Fruit fly (Drosophila melanogaster) whole organism, larva: Measurements from ENCODE around the gene CG44040.

Experiments used
- noc ChIP-seq: fragments of 200-800 bp; sonication (Bioruptor generic); optimal IDR thresholded peaks from 3 replicates; lab custom pipeline; 2019; ENCODE audit warnings: missing biosample characterization, mild to moderate bottlenecking, missing genetic modification characterization, moderate library complexity

The CG44040 gene

dm6 chr3R:15367477-15367876 is 47.3 kb downstream of the CG44040 start, which contains the start of gene CG34404:
CG34404 (minus strand) TSS chr3R:15367665.
- no peak for TF ChIP-seq noc (tag; lab: Kevin White, UChicago)

- no peak for TF ChIP-seq noc (tag; lab: Kevin White, UChicago)
Measured at dm6 chr3R:15369742-15370141, 49.6 kb downstream of the CG44040 start, which contains the start of gene CG14868. CG14868 (minus strand) TSS chr3R:15369945.
